Worm (Caenorhabditis elegans) whole organism, L4 larva: Measurements from ENCODE around the gene str-68.
"Not testable (repeated sequence)": the region's sequence is repeated elsewhere in the genome, so short reads cannot be mapped to it uniquely, and the experiment has no call there.

ENCODE experiments used
- Y105C5A.15 ChIP-seq: fragments of 200-800 bp; sonication (Bioruptor generic); IDR thresholded peaks from 2 replicates; pipeline ENCODE4 v1.3.6; 2022; ENCODE audit warnings: missing genetic modification characterization, missing compliant biosample characterization
- ZK546.5 ChIP-seq, 2 experiments: sonication (generic microtip); optimal IDR thresholded peaks; 2 replicates each; lab custom pipeline; 2017; ENCODE audit warnings: missing biosample characterization in 2 of 2, missing genetic modification characterization in 2 of 2
- ceh-82 ChIP-seq: sonication (generic microtip); optimal IDR thresholded peaks from 2 replicates; lab custom pipeline; 2017; ENCODE audit warnings: missing biosample characterization, missing genetic modification characterization
- dmd-9 ChIP-seq: fragments of 200-800 bp; sonication (Bioruptor generic); IDR thresholded peaks from 2 replicates; pipeline ENCODE4 v1.3.6; 2022; ENCODE audit warnings: missing genetic modification reagents, missing genetic modification characterization, missing compliant biosample characterization
- fkh-10 ChIP-seq: fragments of 150-350 bp; optimal IDR thresholded peaks from 2 replicates; lab custom pipeline; 2014; ENCODE audit warnings: missing biosample characterization, missing genetic modification reagents, missing genetic modification characterization
- fos-1 ChIP-seq: fragments of 150-350 bp; optimal IDR thresholded peaks from 2 replicates; lab custom pipeline; 2014; ENCODE audit warnings: missing biosample characterization, missing genetic modification characterization
- lin-13 ChIP-seq: fragments of 150-350 bp; optimal IDR thresholded peaks from 2 replicates; lab custom pipeline; 2014; ENCODE audit warnings: missing biosample characterization, missing genetic modification reagents, missing genetic modification characterization
- lin-29 ChIP-seq: fragments of 200-800 bp; sonication (Bioruptor generic); IDR thresholded peaks from 2 replicates; pipeline ENCODE4 v1.3.6; 2022; ENCODE audit warnings: missing genetic modification reagents, missing genetic modification characterization, missing compliant biosample characterization
- nhr-11 ChIP-seq: fragments of 150-350 bp; optimal IDR thresholded peaks from 2 replicates; lab custom pipeline; 2014; ENCODE audit warnings: missing biosample characterization, missing genetic modification characterization
- nhr-77 ChIP-seq: fragments of 150-350 bp; optimal IDR thresholded peaks from 2 replicates; lab custom pipeline; 2014; ENCODE audit warnings: missing biosample characterization, missing genetic modification characterization
- pqm-1 ChIP-seq: sonication (generic microtip); optimal IDR thresholded peaks from 2 replicates; lab custom pipeline; 2017; ENCODE audit warnings: missing biosample characterization, missing genetic modification characterization
- snpc-4 ChIP-seq: fragments of 150-350 bp; optimal IDR thresholded peaks from 2 replicates; lab custom pipeline; 2014; ENCODE audit warnings: missing biosample characterization, missing genetic modification characterization
- unc-39 ChIP-seq: sonication (generic microtip); optimal IDR thresholded peaks from 2 replicates; lab custom pipeline; 2017; ENCODE audit warnings: missing biosample characterization, missing genetic modification characterization

- TF ChIP-seq snpc-4 (tag; lab: Kevin White, UChicago); nhr-11 (tag; lab: Kevin White, UChicago); fkh-10 (GFP tag; lab: Kevin White, UChicago); ceh-82 (tag; lab: Kevin White, UChicago); lin-13 (GFP tag; lab: Kevin White, UChicago); dmd-9; unc-39 (tag; lab: Kevin White, UChicago); nhr-77 (tag; lab: Kevin White, UChicago); fos-1 (tag; lab: Kevin White, UChicago); pqm-1 (tag; lab: Kevin White, UChicago); ZK546.5 (tag; optimal IDR thresholded peaks at IDR 0.05; lab: Kevin White, UChicago); Y105C5A.15 (GFP tag; lab: Robert Waterston, UW); lin-29 (GFP tag; lab: Robert Waterston, UW): not testable (repeated sequence)
Measured at ce11 chrV:3064418-3064817, 42.9 kb downstream of the str-68 start, which contains the start of gene srt-16.
